Fruit fly (Drosophila melanogaster): Measurements from ENCODE around the gene CG2931.

Gene CG2931

DNA sequence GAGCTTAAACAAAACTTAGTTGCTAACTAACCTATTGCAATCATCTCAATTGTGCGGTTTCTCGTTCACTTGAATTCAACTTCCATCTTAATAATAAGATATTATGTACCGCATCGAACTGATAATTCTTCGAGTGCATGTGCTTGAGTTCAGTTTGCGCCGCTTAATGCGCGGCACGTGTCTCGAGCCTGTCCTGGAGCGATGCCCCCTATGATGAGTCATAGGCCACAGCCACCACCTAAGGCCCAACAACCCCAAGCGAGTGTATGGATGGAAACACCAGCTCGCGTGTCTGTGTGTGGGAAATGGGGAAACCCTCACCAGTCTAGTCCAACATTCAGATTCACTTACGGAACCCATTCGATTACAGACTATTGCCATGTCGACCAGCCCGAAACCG, 5.5 kb upstream of the CG2931 start:
- TF ChIP-seq CG32006 (GFP tag; optimal IDR thresholded peaks at IDR 0.05), result no peak
- peak; percentile 2 for TF ChIP-seq CG31627 (GFP tag; optimal IDR thresholded peaks at IDR 0.05)
- TF ChIP-seq Met (GFP tag; optimal IDR thresholded peaks at IDR 0.05), result peak; percentile 44
- peak; percentile 16 for TF ChIP-seq cyc (GFP tag; optimal IDR thresholded peaks at IDR 0.05)
- TF ChIP-seq CG6808 (GFP tag; optimal IDR thresholded peaks at IDR 0.05), result no peak

DNA sequence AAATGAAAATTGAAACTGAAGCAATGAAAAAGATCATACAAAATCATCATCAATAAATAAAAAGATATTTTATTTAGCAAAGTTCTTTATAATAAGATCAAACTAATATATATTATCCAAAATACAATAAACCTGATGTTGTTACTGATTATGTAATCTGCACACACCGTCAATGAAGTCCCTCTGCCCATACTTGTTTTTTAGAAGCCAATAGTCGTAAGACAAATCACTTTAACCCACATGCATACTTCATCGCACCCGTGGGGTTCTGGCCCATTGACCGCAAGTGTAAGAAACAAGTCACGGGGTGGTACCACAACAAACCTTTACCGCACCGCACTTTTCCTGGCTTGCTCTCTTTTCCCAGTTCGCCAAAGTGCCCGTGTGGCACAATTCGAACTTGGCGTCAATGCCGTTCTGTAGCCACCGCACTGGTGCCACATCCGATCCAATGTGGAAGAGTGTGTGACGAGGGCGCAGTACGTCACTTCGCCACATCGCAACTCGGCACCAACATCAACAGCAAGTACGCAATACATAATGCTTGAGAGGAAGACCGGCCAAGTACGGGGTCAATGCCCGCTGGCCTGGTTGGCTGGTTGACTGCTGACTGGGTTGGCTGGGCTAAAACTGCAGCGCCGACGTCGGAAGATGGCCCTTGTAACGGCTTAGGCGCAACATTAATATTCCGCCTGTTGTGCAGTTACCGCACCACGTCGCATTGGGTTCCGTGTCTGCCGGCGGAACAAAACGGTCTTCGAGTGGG, 4.7 kb upstream of the CG2931 start:
- TF ChIP-seq Met (GFP tag; optimal IDR thresholded peaks at IDR 0.05) (peak; percentile 3), achi (GFP tag; optimal IDR thresholded peaks at IDR 0.05) (peak; percentile 7), OdsH (GFP tag; optimal IDR thresholded peaks at IDR 0.05) (peak; percentile 17), CG31627 (GFP tag; optimal IDR thresholded peaks at IDR 0.05) (peak; percentile 19), topi (GFP tag; optimal IDR thresholded peaks at IDR 0.05) (peak; percentile 26), Eip78C (GFP tag) (peak; percentile 66), CG11902 (GFP tag; optimal IDR thresholded peaks at IDR 0.05) (no peak), dac (GFP tag; optimal IDR thresholded peaks at IDR 0.05) (no peak), CG1621 (tag; optimal IDR thresholded peaks at IDR 0.05) (no peak), svp (GFP tag) (peak; percentile 53), Hr39 (GFP tag; optimal IDR thresholded peaks at IDR 0.05) (no peak), CG10631 (GFP tag; optimal IDR thresholded peaks at IDR 0.05) (peak; percentile 4), spab (GFP tag; optimal IDR thresholded peaks at IDR 0.05) (no peak), acj6 (GFP tag; optimal IDR thresholded peaks at IDR 0.05) (no peak), Hr4 (GFP tag; optimal IDR thresholded peaks at IDR 0.05) (peak; percentile 25), CG3919 (GFP tag; optimal IDR thresholded peaks at IDR 0.05) (peak; percentile 9), CG8119 (GFP tag; IDR thresholded peaks at IDR 0.05) (0 out of 3 replicates have a peak, but pooled peaks have one; percentile 31), esn (GFP tag; optimal IDR thresholded peaks at IDR 0.05) (peak; percentile 22), lz (GFP tag; optimal IDR thresholded peaks at IDR 0.05) (peak; percentile 23), CG6163 (GFP tag; IDR thresholded peaks at IDR 0.05) (no peak), Sox102F (GFP tag; optimal IDR thresholded peaks at IDR 0.05) (no peak)

DNA sequence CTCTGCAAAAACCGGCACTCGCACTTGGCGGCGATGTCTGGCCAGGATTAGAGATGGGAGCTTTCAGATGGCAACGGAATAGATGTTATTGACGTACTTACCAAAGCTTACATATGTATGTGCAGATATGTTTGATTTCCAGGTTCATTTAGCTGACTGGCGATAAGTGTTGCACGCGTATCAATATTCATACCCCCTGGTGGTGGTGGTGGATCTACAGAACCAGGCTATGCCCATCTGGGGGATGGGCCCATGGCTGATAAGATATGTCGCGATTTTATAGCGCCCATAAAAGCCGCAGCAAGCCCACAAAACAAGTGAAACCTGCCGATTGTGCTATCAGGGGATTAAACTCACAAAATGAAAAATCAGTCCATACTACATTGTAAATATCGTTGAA, 3.3 kb upstream of the CG2931 start:
- no peak for TF ChIP-seq CG10631 (GFP tag; optimal IDR thresholded peaks at IDR 0.05)
- TF ChIP-seq Hr38 (GFP tag; optimal IDR thresholded peaks at IDR 0.05), result no peak
- TF ChIP-seq dsx (GFP tag; optimal IDR thresholded peaks at IDR 0.05; ENCODE audit: poor library complexity, severe bottlenecking), result peak; percentile 45
- peak; percentile 12 for TF ChIP-seq Eip78C (GFP tag)
- no peak for TF ChIP-seq lz (GFP tag; optimal IDR thresholded peaks at IDR 0.05)
- peak; percentile 90 for TF ChIP-seq svp (GFP tag)
- no peak for TF ChIP-seq CG15336 (GFP tag; IDR thresholded peaks at IDR 0.05)

DNA sequence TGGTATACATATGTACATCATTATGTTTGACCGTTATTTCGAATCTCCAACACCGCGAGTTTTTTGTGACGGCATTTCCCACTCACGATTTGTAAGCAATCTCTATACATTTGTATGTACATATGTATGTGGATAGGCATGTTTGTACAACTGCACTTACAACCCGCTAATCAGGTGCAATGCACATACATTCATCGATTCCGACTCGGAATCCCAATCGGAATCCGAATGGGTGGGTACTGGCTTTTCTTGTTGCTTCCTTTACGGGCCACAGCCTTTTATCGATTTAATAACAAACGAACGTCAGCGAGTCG, 3.0 kb upstream of the CG2931 start:
- TF ChIP-seq Hr39 (GFP tag; optimal IDR thresholded peaks at IDR 0.05) (no peak), Eip78C (GFP tag) (peak; percentile 53)

DNA sequence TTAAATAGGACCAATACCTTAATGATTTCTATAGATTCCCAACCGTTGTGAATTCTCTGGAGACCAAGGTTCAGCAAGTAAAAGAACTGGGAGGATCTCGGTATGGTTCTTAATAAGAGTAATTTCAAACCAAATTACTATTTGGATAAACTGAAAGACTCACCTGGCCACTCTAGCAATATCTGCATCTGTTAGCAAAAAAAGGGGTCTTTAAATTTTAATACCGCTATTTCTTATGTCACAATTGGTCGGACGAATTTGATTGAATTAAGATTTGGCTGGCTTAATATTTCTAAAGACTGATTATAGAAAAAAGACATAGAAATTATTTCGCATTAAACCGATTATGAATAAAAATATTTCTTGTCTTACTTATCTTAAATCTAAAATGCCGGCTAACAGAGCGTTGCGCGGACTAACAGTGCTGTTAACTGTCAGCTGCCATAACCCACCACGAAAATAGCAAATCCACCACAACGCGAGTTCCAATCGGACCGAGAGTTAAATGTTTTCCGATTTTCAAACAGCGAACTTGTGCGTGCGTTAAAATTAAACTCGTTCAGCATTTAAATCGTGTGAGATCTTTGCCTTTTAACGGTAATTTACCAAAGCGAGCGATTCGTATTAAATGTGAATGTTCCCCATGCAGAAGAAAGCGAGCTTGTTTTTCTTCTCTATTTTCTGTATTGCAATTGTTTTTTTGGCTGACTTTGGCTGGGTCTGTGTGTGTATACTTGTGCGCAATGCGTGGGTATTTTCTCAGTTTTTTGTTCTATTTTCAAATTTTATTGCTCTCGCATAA, 2.4 kb upstream of the CG2931 start, which contains the start of gene CRMP:
Gene CRMP, plus strand, starts transcription at position 474 of the 802 bp plus-strand sequence.
- TF ChIP-seq eg (GFP tag; IDR thresholded peaks at IDR 0.05) (no peak; the same call in 2 of the 3 replicates), CG6792 (GFP tag; optimal IDR thresholded peaks at IDR 0.05) (no peak), CG11902 (GFP tag; optimal IDR thresholded peaks at IDR 0.05) (no peak), CG4318 (GFP tag; optimal IDR thresholded peaks at IDR 0.05) (no peak), CG34406 (GFP tag; optimal IDR thresholded peaks at IDR 0.05) (no peak), Met (GFP tag; optimal IDR thresholded peaks at IDR 0.05) (no peak), cyc (GFP tag; optimal IDR thresholded peaks at IDR 0.05) (no peak), CG8632 (GFP tag; optimal IDR thresholded peaks at IDR 0.05) (no peak), vri (GFP tag; optimal IDR thresholded peaks at IDR 0.05) (no peak), Lpt (GFP tag; optimal IDR thresholded peaks at IDR 0.05) (no peak), ss (GFP tag; optimal IDR thresholded peaks at IDR 0.05) (peak; percentile 13 to 50), CG9139 (GFP tag; optimal IDR thresholded peaks at IDR 0.05) (peak; percentile 33), lz (GFP tag; optimal IDR thresholded peaks at IDR 0.05) (no peak), Sox14 (GFP tag; optimal IDR thresholded peaks at IDR 0.05) (no peak), Blimp-1 (GFP tag; optimal IDR thresholded peaks at IDR 0.05) (no peak), CG10669 (GFP tag; optimal IDR thresholded peaks at IDR 0.05) (no peak), fd59A (GFP tag; optimal IDR thresholded peaks at IDR 0.05) (no peak), achi (GFP tag; optimal IDR thresholded peaks at IDR 0.05) (no peak), Hr39 (GFP tag; optimal IDR thresholded peaks at IDR 0.05) (no peak), CG6854 (GFP tag; optimal IDR thresholded peaks at IDR 0.05) (peak; percentile 45), pdm3 (GFP tag; optimal IDR thresholded peaks at IDR 0.05) (no peak)

Measured in whole organism, prepupa.